Worm (Caenorhabditis elegans) whole organism, L4/young adult: Measurements from ENCODE around the gene clec-158.

Experiments
- dao-5 ChIP-seq: sonication (generic microtip); optimal IDR thresholded peaks from 2 replicates; lab custom pipeline; 2016; ENCODE audit warnings: missing genotype, missing genetic modification characterization, moderate library complexity, missing compliant biosample characterization
- him-1 ChIP-seq: sonication (generic microtip); optimal IDR thresholded peaks from 2 replicates; lab custom pipeline; 2016; ENCODE audit warnings: missing genotype, missing genetic modification reagents, missing genetic modification characterization, missing compliant biosample characterization

ce11 chrIII:6819322-6819901 lies 40.0 kb downstream of the clec-158 start, which contains the start of gene F28F5.6:
- TF ChIP-seq dao-5 (tag; lab: Kevin White, UChicago), result no peak
- no peak for TF ChIP-seq him-1
